Fruit fly (Drosophila melanogaster) whole organism, prepupa: ENCODE measurements around the gene CG46308.

Experiments
- Blimp-1 ChIP-seq: fragments of 200-800 bp; sonication (Bioruptor generic); optimal IDR thresholded peaks from 3 replicates; lab custom pipeline; 2017; ENCODE audit warnings: missing biosample characterization, missing genetic modification characterization, mild to moderate bottlenecking, moderate library complexity, missing genetic modification reagents
- CG10669 ChIP-seq: fragments of 200-800 bp; sonication (Bioruptor generic); optimal IDR thresholded peaks from 3 replicates; lab custom pipeline; 2018; ENCODE audit warnings: missing biosample characterization, mild to moderate bottlenecking, missing genetic modification characterization, moderate library complexity
- CG11294 ChIP-seq: fragments of 200-800 bp; sonication (Bioruptor generic); IDR thresholded peaks from 2 replicates; pipeline ENCODE4 v1.3.6; 2022; ENCODE audit warnings: missing biosample characterization, missing genetic modification characterization
- CG15336 ChIP-seq: fragments of 200-800 bp; sonication (Bioruptor generic); IDR thresholded peaks from 2 replicates; pipeline ENCODE4 v1.3.6; 2022; ENCODE audit warnings: missing biosample characterization, missing genetic modification characterization
- CG1621 ChIP-seq: fragments of 200-800 bp; sonication (Bioruptor generic); optimal IDR thresholded peaks from 3 replicates; lab custom pipeline; 2018; ENCODE audit warnings: missing biosample characterization, mild to moderate bottlenecking, missing genetic modification characterization
- CG16779 ChIP-seq: fragments of 200-800 bp; sonication (Bioruptor generic); optimal IDR thresholded peaks from 3 replicates; lab custom pipeline; 2017; ENCODE audit warnings: missing biosample characterization, mild to moderate bottlenecking, missing genetic modification characterization
- CG3032 ChIP-seq: fragments of 200-800 bp; optimal IDR thresholded peaks from 2 replicates; lab custom pipeline; 2019; ENCODE audit warnings: missing biosample characterization, mild to moderate bottlenecking, missing genetic modification characterization, moderate library complexity
- CG31627 ChIP-seq: fragments of 200-800 bp; sonication (Bioruptor generic); optimal IDR thresholded peaks from 3 replicates; lab custom pipeline; 2016; ENCODE audit warnings: missing biosample characterization, missing genetic modification characterization
- CG32006 ChIP-seq: fragments of 200-800 bp; sonication (Bioruptor generic); optimal IDR thresholded peaks from 3 replicates; lab custom pipeline; 2017; ENCODE audit warnings: missing biosample characterization, mild to moderate bottlenecking, missing genetic modification characterization
- CG34406 ChIP-seq: fragments of 200-800 bp; sonication (Bioruptor generic); optimal IDR thresholded peaks from 3 replicates; lab custom pipeline; 2016; ENCODE audit warnings: missing biosample characterization, missing genetic modification characterization
- CG4318 ChIP-seq: fragments of 200-800 bp; sonication (Bioruptor generic); optimal IDR thresholded peaks from 3 replicates; lab custom pipeline; 2017; ENCODE audit warnings: missing biosample characterization, mild to moderate bottlenecking, missing genetic modification characterization
- CG6163 ChIP-seq: fragments of 200-800 bp; sonication (Bioruptor generic); IDR thresholded peaks from 3 replicates; pipeline ENCODE4 v1.3.6; 2022; ENCODE audit warnings: missing biosample characterization, missing genetic modification characterization
- CG6276 ChIP-seq: fragments of 200-800 bp; sonication (Bioruptor generic); optimal IDR thresholded peaks from 2 replicates; lab custom pipeline; 2017; ENCODE audit warnings: missing biosample characterization, mild to moderate bottlenecking, missing genetic modification characterization
- CG6792 ChIP-seq: fragments of 200-800 bp; sonication (Bioruptor generic); optimal IDR thresholded peaks from 3 replicates; lab custom pipeline; 2016; ENCODE audit warnings: missing biosample characterization, missing genetic modification characterization
- CG6808 ChIP-seq: fragments of 200-800 bp; sonication (Bioruptor generic); optimal IDR thresholded peaks from 3 replicates; lab custom pipeline; 2017; ENCODE audit warnings: missing biosample characterization, missing genetic modification characterization, mild to moderate bottlenecking, moderate library complexity, missing genetic modification reagents
- CG6854 ChIP-seq: fragments of 200-800 bp; sonication (Bioruptor generic); optimal IDR thresholded peaks from 2 replicates; lab custom pipeline; 2017; ENCODE audit warnings: missing biosample characterization, mild to moderate bottlenecking, missing genetic modification characterization
- CG7368 ChIP-seq: fragments of 200-800 bp; sonication (Bioruptor generic); optimal IDR thresholded peaks from 3 replicates; lab custom pipeline; 2016; ENCODE audit warnings: missing biosample characterization, missing genetic modification characterization
- CG8119 ChIP-seq: fragments of 200-800 bp; sonication (Bioruptor generic); IDR thresholded peaks from 3 replicates; pipeline ENCODE4 v1.3.6; 2022; ENCODE audit warnings: missing biosample characterization, missing genetic modification characterization
- CG8319 ChIP-seq: fragments of 200-800 bp; sonication (Bioruptor generic); optimal IDR thresholded peaks from 3 replicates; lab custom pipeline; 2016; ENCODE audit warnings: missing biosample characterization, missing genetic modification characterization
- CG9139 ChIP-seq: fragments of 200-800 bp; sonication (Bioruptor generic); optimal IDR thresholded peaks from 3 replicates; lab custom pipeline; 2017; ENCODE audit warnings: missing biosample characterization, mild to moderate bottlenecking, missing genetic modification characterization
- Eip75B ChIP-seq: fragments of 200-800 bp; sonication (Bioruptor generic); optimal IDR thresholded peaks from 3 replicates; lab custom pipeline; 2016; ENCODE audit warnings: missing biosample characterization, missing genetic modification characterization
- Eip78C ChIP-seq: fragments of 200-800 bp; sonication (Bioruptor generic); peaks from one replicate; lab custom pipeline; 2016; ENCODE audit warnings: missing biosample characterization, missing genetic modification characterization
- Ets21C ChIP-seq: fragments of 200-800 bp; sonication (Bioruptor generic); optimal IDR thresholded peaks from 3 replicates; lab custom pipeline; 2016; ENCODE audit warnings: missing biosample characterization, missing genetic modification characterization
- Gug ChIP-seq: fragments of 200-800 bp; sonication (Bioruptor generic); IDR thresholded peaks from 2 replicates; pipeline ENCODE4 v1.3.6; 2022; ENCODE audit warnings: missing biosample characterization, missing genetic modification characterization
- Hr39 ChIP-seq: fragments of 200-800 bp; sonication (Bioruptor generic); optimal IDR thresholded peaks from 2 replicates; lab custom pipeline; 2016; ENCODE audit warnings: missing biosample characterization, missing genetic modification characterization
- Hr4 ChIP-seq: fragments of 200-800 bp; sonication (Bioruptor generic); optimal IDR thresholded peaks from 3 replicates; lab custom pipeline; 2016; ENCODE audit warnings: missing biosample characterization, missing genetic modification characterization
- Met ChIP-seq: fragments of 200-800 bp; sonication (Bioruptor generic); optimal IDR thresholded peaks from 3 replicates; lab custom pipeline; 2016; ENCODE audit warnings: missing biosample characterization, missing genetic modification characterization
- OdsH ChIP-seq: fragments of 200-800 bp; sonication (Bioruptor generic); optimal IDR thresholded peaks from 3 replicates; lab custom pipeline; 2016; ENCODE audit warnings: missing biosample characterization, missing genetic modification characterization
- Smox ChIP-seq: fragments of 200-800 bp; sonication (Bioruptor generic); optimal IDR thresholded peaks from 3 replicates; lab custom pipeline; 2016; ENCODE audit warnings: missing biosample characterization, missing genetic modification characterization
- Sox14 ChIP-seq: fragments of 200-800 bp; sonication (Bioruptor generic); optimal IDR thresholded peaks from 3 replicates; lab custom pipeline; 2016; ENCODE audit warnings: missing biosample characterization, missing genetic modification characterization
- Sox15 ChIP-seq: fragments of 200-800 bp; sonication (Bioruptor generic); optimal IDR thresholded peaks from 3 replicates; lab custom pipeline; 2016; ENCODE audit warnings: missing biosample characterization, missing genetic modification characterization
- achi ChIP-seq: fragments of 200-800 bp; sonication (Bioruptor generic); optimal IDR thresholded peaks from 3 replicates; lab custom pipeline; 2016; ENCODE audit warnings: missing biosample characterization, missing genetic modification characterization
- acj6 ChIP-seq: fragments of 200-800 bp; sonication (Bioruptor generic); optimal IDR thresholded peaks from 3 replicates; lab custom pipeline; 2016; ENCODE audit warnings: missing biosample characterization, missing genetic modification characterization
- cyc ChIP-seq: fragments of 200-800 bp; sonication (Bioruptor generic); optimal IDR thresholded peaks from 3 replicates; lab custom pipeline; 2016; ENCODE audit warnings: missing biosample characterization, missing genetic modification characterization
- dac ChIP-seq: fragments of 200-800 bp; sonication (Bioruptor generic); optimal IDR thresholded peaks from 2 replicates; lab custom pipeline; 2017; ENCODE audit warnings: missing biosample characterization, mild to moderate bottlenecking, missing genetic modification characterization
- eg ChIP-seq: fragments of 200-800 bp; sonication (Bioruptor generic); IDR thresholded peaks from 3 replicates; pipeline ENCODE4 v1.3.6; 2022; ENCODE audit warnings: missing biosample characterization, missing genetic modification characterization
- fd59A ChIP-seq: fragments of 200-800 bp; sonication (Bioruptor generic); optimal IDR thresholded peaks from 2 replicates; lab custom pipeline; 2017; ENCODE audit warnings: missing biosample characterization, mild to moderate bottlenecking, missing genetic modification characterization, missing genetic modification reagents
- fkh ChIP-seq: fragments of 200-800 bp; sonication (Bioruptor generic); optimal IDR thresholded peaks from 3 replicates; lab custom pipeline; 2017; ENCODE audit warnings: missing biosample characterization, mild to moderate bottlenecking, missing genetic modification characterization, moderate library complexity
- net ChIP-seq: fragments of 200-800 bp; sonication (Bioruptor generic); optimal IDR thresholded peaks from 3 replicates; lab custom pipeline; 2016; ENCODE audit warnings: missing biosample characterization, missing genetic modification characterization
- pdm3 ChIP-seq: fragments of 200-800 bp; sonication (Bioruptor generic); optimal IDR thresholded peaks from 3 replicates; lab custom pipeline; 2016; ENCODE audit warnings: missing biosample characterization, missing genetic modification characterization
- salr ChIP-seq, 2 experiments: fragments of 200-800 bp; sonication (Bioruptor generic); optimal IDR thresholded peaks; 3 replicates each; lab custom pipeline; 2016 to 2018; ENCODE audit warnings: missing biosample characterization in 2 of 2, missing genetic modification characterization in 2 of 2, mild to moderate bottlenecking in 1 of 2
- spab ChIP-seq: fragments of 200-800 bp; sonication (Bioruptor generic); optimal IDR thresholded peaks from 2 replicates; lab custom pipeline; 2017; ENCODE audit warnings: missing biosample characterization, mild to moderate bottlenecking, missing genetic modification characterization, missing genetic modification reagents
- vri ChIP-seq: fragments of 200-800 bp; sonication (Bioruptor generic); optimal IDR thresholded peaks from 3 replicates; lab custom pipeline; 2016; ENCODE audit warnings: missing biosample characterization, mild to moderate bottlenecking, missing genetic modification characterization

The CG46308 gene

DNA sequence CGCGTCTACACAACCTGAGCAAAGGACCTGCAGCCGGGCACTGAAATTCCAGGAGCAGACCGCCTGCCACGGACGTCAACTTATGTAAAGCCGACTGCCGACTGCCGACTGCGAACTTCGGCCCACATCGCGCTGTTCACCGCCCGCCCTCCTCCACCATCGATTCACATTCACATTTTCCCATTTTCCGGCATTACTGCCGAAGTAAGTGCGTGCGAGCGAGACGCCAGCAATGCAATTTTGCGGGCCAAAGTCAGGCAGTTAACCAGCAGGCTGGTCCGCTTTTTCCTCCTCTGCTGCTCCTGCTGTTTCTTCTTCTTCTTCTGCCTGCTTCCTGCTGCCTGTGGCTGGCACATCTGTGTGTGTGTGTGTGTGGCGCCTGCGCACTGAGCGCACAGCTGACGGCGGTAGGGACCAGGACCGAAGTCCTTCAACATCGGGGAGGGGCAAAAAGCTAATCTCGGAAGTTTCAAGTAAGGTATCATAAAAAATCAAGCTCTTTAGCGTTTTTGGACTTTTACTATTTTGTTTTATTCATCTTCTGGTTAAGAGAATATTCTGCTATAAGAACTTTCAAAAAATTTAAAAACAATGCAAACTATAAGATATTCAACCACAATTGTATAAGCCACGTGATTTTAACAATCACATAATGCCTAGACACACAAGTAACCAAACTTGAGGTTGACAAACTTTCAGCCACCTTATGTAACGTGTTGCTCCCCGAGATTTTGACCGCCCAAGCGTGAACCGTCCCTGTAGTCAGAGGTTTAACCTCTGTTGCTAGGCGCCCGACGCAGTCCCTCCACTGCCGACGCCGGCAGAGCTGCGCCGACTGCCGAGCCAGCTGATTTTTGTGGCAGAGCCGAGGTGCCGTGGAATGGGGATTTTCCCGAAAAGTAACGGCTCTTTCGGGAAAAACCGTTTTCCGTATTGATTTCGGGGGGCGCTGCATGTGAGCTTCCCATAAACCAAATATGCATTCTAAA, 86.5 kb downstream of the CG46308 start (continued):
- peak; percentile 85 for TF ChIP-seq Eip75B (GFP tag; lab: Kevin White, UChicago)
- TF ChIP-seq CG31627 (GFP tag; lab: Kevin White, UChicago): peak; percentile 84
- TF ChIP-seq eg (GFP tag; lab: Robert Waterston, UW): peak; percentile 40; the same call in 1 of the 3 replicates
- TF ChIP-seq CG1621 (tag; lab: Kevin White, UChicago): peak; percentile 16
- peak; percentile 81 for TF ChIP-seq CG3032 (tag; lab: Kevin White, UChicago)
- TF ChIP-seq cyc (GFP tag; lab: Kevin White, UChicago): peak; percentile 85
- peak; percentile 66 for TF ChIP-seq CG8319 (GFP tag; lab: Kevin White, UChicago)
- TF ChIP-seq Hr39: peak; percentile 88
- TF ChIP-seq OdsH (GFP tag; lab: Kevin White, UChicago): peak; percentile 84
- TF ChIP-seq dac (GFP tag; lab: Kevin White, UChicago): peak; percentile 2
- TF ChIP-seq Eip78C (GFP tag; lab: Kevin White, UChicago): peak; percentile 93
- peak; percentile 18 to 79 for TF ChIP-seq salr (GFP tag; optimal IDR thresholded peaks at IDR 0.05; lab: Kevin White, UChicago)
- peak; percentile 82 for TF ChIP-seq Smox (GFP tag; lab: Kevin White, UChicago)
- peak; percentile 44 for TF ChIP-seq CG6854
- peak; percentile 55 for TF ChIP-seq CG9139
- TF ChIP-seq CG34406 (GFP tag; lab: Kevin White, UChicago): peak; percentile 64
- TF ChIP-seq CG7368 (GFP tag; lab: Kevin White, UChicago): peak; percentile 45
- TF ChIP-seq CG10669 (GFP tag; lab: Kevin White, UChicago): peak; percentile 77

dm6 chr2L:13548786-13549780, 87.5 kb downstream of the CG46308 start, which contains the start of gene B4:
Gene B4 (minus strand): TSS chr2L:13549328.
- TF ChIP-seq Eip78C (GFP tag; lab: Kevin White, UChicago) (peak; percentile 79), CG15336 (GFP tag; lab: Robert Waterston, UW) (peak; percentile 49; the same call in 1 of the 2 replicates), Met (no peak), CG4318 (GFP tag; lab: Kevin White, UChicago) (no peak), Hr39 (peak; percentile 22), fd59A (peak; percentile 18), net (GFP tag; lab: Kevin White, UChicago) (peak; percentile 42), CG16779 (tag; lab: Kevin White, UChicago) (peak; percentile 60), CG32006 (GFP tag; lab: Kevin White, UChicago) (peak; percentile 22), CG6792 (GFP tag; lab: Kevin White, UChicago) (no peak), CG8119 (GFP tag; lab: Robert Waterston, UW) (peak; percentile 71), achi (GFP tag; lab: Kevin White, UChicago) (no peak), Hr4 (GFP tag; lab: Kevin White, UChicago) (no peak), fkh (GFP tag; lab: Kevin White, UChicago) (peak; percentile 92), CG8319 (GFP tag; lab: Kevin White, UChicago) (no peak), Ets21C (GFP tag; lab: Kevin White, UChicago) (no peak), Gug (GFP tag; lab: Robert Waterston, UW) (peak; percentile 8; the same call in 1 of the 2 replicates), vri (GFP tag; lab: Kevin White, UChicago) (peak; percentile 22), Blimp-1 (GFP tag; lab: Kevin White, UChicago) (peak; percentile 8), CG1621 (tag; lab: Kevin White, UChicago) (peak; percentile 49), CG6276 (GFP tag; lab: Kevin White, UChicago) (peak; percentile 74), pdm3 (GFP tag; lab: Kevin White, UChicago) (no peak), spab (GFP tag; lab: Kevin White, UChicago) (peak; percentile 54), cyc (GFP tag; lab: Kevin White, UChicago) (no peak), CG11294 (0 out of 2 replicates have a peak, but pooled peaks have one; percentile 7), CG6808 (GFP tag; lab: Kevin White, UChicago) (peak; percentile 55), Sox14 (GFP tag; lab: Kevin White, UChicago) (no peak), eg (GFP tag; lab: Robert Waterston, UW) (peak; percentile 65; the same call in 2 of the 3 replicates), Smox (GFP tag; lab: Kevin White, UChicago) (no peak), CG9139 (peak; percentile 49), dac (GFP tag; lab: Kevin White, UChicago) (no peak), Sox15 (GFP tag; lab: Kevin White, UChicago) (peak; percentile 6), Eip75B (GFP tag; lab: Kevin White, UChicago) (no peak), acj6 (GFP tag; lab: Kevin White, UChicago) (peak; percentile 7), CG6163 (GFP tag; lab: Robert Waterston, UW) (peak; percentile 57; the same call in 2 of the 3 replicates)
